Fruit fly (Drosophila melanogaster): Measurements from ENCODE around the gene Argk2.

The Argk2 gene

dm6 chr3L:9072731-9073385 lies 25.6 kb downstream of the Argk2 start, which contains the start of the genes CG4911 and CG4942:
Gene CG4911 (minus strand): TSS chr3L:9072731.
Gene CG4942 (plus strand): TSS chr3L:9073105.
- peak; percentile 51 for TF ChIP-seq noc (tag; optimal IDR thresholded peaks at IDR 0.05)

dm6 chr3L:9074285-9074684 lies 27.0 kb downstream of the Argk2 start, which contains the start of gene teq:
Gene teq (plus strand): TSS chr3L:9074643.
- no peak for TF ChIP-seq noc (tag; optimal IDR thresholded peaks at IDR 0.05)

dm6 chr3L:9074882-9075281 lies 27.6 kb downstream of the Argk2 start:
- peak; percentile 43 for TF ChIP-seq noc (tag; optimal IDR thresholded peaks at IDR 0.05)

dm6 chr3L:9092356-9093103 lies 45.3 kb downstream of the Argk2 start, which contains the start of gene CG32032:
Gene CG32032 (plus strand): TSS chr3L:9093053.
- TF ChIP-seq noc (tag; optimal IDR thresholded peaks at IDR 0.05): no peak

dm6 chr3L:9094980-9095425 lies 47.8 kb downstream of the Argk2 start:
- peak; percentile 42 for TF ChIP-seq noc (tag; optimal IDR thresholded peaks at IDR 0.05)

- TF ChIP-seq noc (tag; optimal IDR thresholded peaks at IDR 0.05): no peak
These were observed 48.5 kb downstream of the Argk2 start for dm6 chr3L:9095704-9096103.

dm6 chr3L:9096648-9097047 lies 49.4 kb downstream of the Argk2 start, which contains the start of gene CG13315:
Gene CG13315 (plus strand): TSS chr3L:9096877.
- TF ChIP-seq noc (tag; optimal IDR thresholded peaks at IDR 0.05): peak; percentile 18
